Worm (Caenorhabditis elegans) whole organism, L4/young adult: Measurements from ENCODE around the gene fbxc-21.

Source experiments
- W03F9.2 ChIP-seq: fragments of 150-350 bp; optimal IDR thresholded peaks from 2 replicates; lab custom pipeline; 2014; ENCODE audit warnings: missing biosample characterization, missing genetic modification characterization
- dao-5 ChIP-seq: sonication (generic microtip); optimal IDR thresholded peaks from 2 replicates; lab custom pipeline; 2016; ENCODE audit warnings: missing genotype, missing genetic modification characterization, moderate library complexity, missing compliant biosample characterization
- him-1 ChIP-seq: sonication (generic microtip); optimal IDR thresholded peaks from 2 replicates; lab custom pipeline; 2016; ENCODE audit warnings: missing genotype, missing genetic modification reagents, missing genetic modification characterization, missing compliant biosample characterization

- no peak for TF ChIP-seq W03F9.2 (tag; lab: Kevin White, UChicago)
- no peak for TF ChIP-seq him-1 (tag; lab: Kevin White, UChicago)
- TF ChIP-seq dao-5: no peak
Measured at ce11 chrII:1735145-1735544, 42.4 kb upstream of the fbxc-21 start.
